Worm (Caenorhabditis elegans) whole organism, L4 larva: ENCODE data around the gene gtf-2F2.

Experiments
- Y105C5A.15 ChIP-seq: fragments of 200-800 bp; sonication (Bioruptor generic); IDR thresholded peaks from 2 replicates; pipeline ENCODE4 v1.3.6; 2022; ENCODE audit warnings: missing genetic modification characterization, missing compliant biosample characterization
- aly-2 ChIP-seq: sonication (generic microtip); optimal IDR thresholded peaks from 2 replicates; lab custom pipeline; 2018; ENCODE audit warnings: missing biosample characterization, missing genetic modification characterization
- ceh-82 ChIP-seq: sonication (generic microtip); optimal IDR thresholded peaks from 2 replicates; lab custom pipeline; 2017; ENCODE audit warnings: missing biosample characterization, missing genetic modification characterization
- fos-1 ChIP-seq: fragments of 150-350 bp; optimal IDR thresholded peaks from 2 replicates; lab custom pipeline; 2014; ENCODE audit warnings: missing biosample characterization, missing genetic modification characterization
- mxl-3 ChIP-seq: fragments of 200-800 bp; sonication (Bioruptor generic); optimal IDR thresholded peaks from 2 replicates; lab custom pipeline; 2018; ENCODE audit warnings: mild to moderate bottlenecking, missing genetic modification characterization, missing compliant biosample characterization
- nhr-77 ChIP-seq: fragments of 150-350 bp; optimal IDR thresholded peaks from 2 replicates; lab custom pipeline; 2014; ENCODE audit warnings: missing biosample characterization, missing genetic modification characterization
- pha-4 ChIP-seq, 2 experiments: fragments of 150-350 bp in 1 of 2; fragments of 200-800 bp in 1 of 2; sonication (Bioruptor generic) in 1 of 2; IDR thresholded peaks in 1 of 2; optimal IDR thresholded peaks in 1 of 2; 2 replicates each; pipeline versions ENCODE4 v1.3.6 to Lab custom; 2014 to 2022; ENCODE audit warnings: missing genetic modification characterization in 2 of 2, missing genetic modification reagents in 2 of 2, missing biosample characterization in 1 of 2, missing compliant biosample characterization in 1 of 2
- saeg-2 ChIP-seq: fragments of 200-800 bp; sonication (Bioruptor generic); IDR thresholded peaks from 2 replicates; pipeline ENCODE4 v1.3.6; 2022; ENCODE audit warnings: missing genetic modification reagents, missing genetic modification characterization, missing compliant biosample characterization
- snpc-1.2 ChIP-seq: fragments of 200-800 bp; sonication (Bioruptor generic); IDR thresholded peaks from 2 replicates; pipeline ENCODE4 v1.3.6; 2022; ENCODE audit warnings: missing genetic modification reagents, missing genetic modification characterization, missing compliant biosample characterization
- snpc-4 ChIP-seq: fragments of 150-350 bp; optimal IDR thresholded peaks from 2 replicates; lab custom pipeline; 2014; ENCODE audit warnings: missing biosample characterization, missing genetic modification characterization
- ztf-11 ChIP-seq: fragments of 150-350 bp; optimal IDR thresholded peaks from 2 replicates; lab custom pipeline; 2014; ENCODE audit warnings: missing biosample characterization, missing genetic modification characterization

- TF ChIP-seq pha-4 (GFP tag; IDR thresholded peaks at IDR 0.05; lab: Robert Waterston, UW): no peak
- TF ChIP-seq pha-4 (tag; optimal IDR thresholded peaks at IDR 0.05; lab: Kevin White, UChicago): no peak
- no peak for TF ChIP-seq snpc-1.2 (GFP tag; lab: Robert Waterston, UW)
- no peak for TF ChIP-seq aly-2 (tag; lab: Kevin White, UChicago)
- no peak for TF ChIP-seq ztf-11 (tag; lab: Kevin White, UChicago)
- no peak for TF ChIP-seq snpc-4 (tag; lab: Kevin White, UChicago)
- TF ChIP-seq Y105C5A.15 (GFP tag; lab: Robert Waterston, UW): no peak
- TF ChIP-seq saeg-2 (GFP tag; lab: Robert Waterston, UW): no peak
- TF ChIP-seq mxl-3: no peak
- no peak for TF ChIP-seq nhr-77 (tag; lab: Kevin White, UChicago)
- no peak for TF ChIP-seq fos-1 (tag; lab: Kevin White, UChicago)
- TF ChIP-seq ceh-82 (tag; lab: Kevin White, UChicago): no peak
Observed at ce11 chrV:18998045-18998444, 4.3 kb downstream of the gtf-2F2 start, which contains the start of gene tgt-2.
